Worm (Caenorhabditis elegans): ENCODE measurements around the gene C27H6.9.

The C27H6.9 gene

DNA sequence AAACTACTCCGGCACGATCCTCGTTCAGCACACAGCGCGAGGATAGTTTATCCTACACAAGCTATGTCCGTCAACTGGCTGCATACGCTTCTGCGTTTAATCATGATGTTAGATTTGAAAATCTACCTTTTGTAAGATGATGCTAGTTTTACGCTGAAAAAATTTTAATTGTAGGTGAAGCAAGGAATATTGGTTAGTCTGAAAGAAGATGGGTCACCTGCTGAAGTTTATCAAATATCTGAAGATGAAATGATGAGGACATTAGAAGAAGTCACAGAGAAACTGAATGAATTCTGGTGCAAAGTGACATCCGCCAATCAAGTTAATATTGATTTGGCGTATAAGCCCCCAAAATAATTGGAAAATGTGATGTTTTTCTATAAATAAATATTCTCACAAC, 861 bp downstream of the C27H6.9 start (continued):
- TF ChIP-seq rbr-2 (tag; optimal IDR thresholded peaks at IDR 0.05), result no peak
- 0 out of 2 replicates have a peak, but pooled peaks have one; percentile 24 for TF ChIP-seq hmg-1.1 (GFP tag; IDR thresholded peaks at IDR 0.05)
- no peak for TF ChIP-seq mdl-1 (tag; optimal IDR thresholded peaks at IDR 0.05)
- TF ChIP-seq nhr-77 (tag; optimal IDR thresholded peaks at IDR 0.05), result no peak
- no peak for TF ChIP-seq nhr-6 (tag; optimal IDR thresholded peaks at IDR 0.05)
- TF ChIP-seq pqm-1 (tag; optimal IDR thresholded peaks at IDR 0.05), result no peak
- no peak for TF ChIP-seq mxl-3 (GFP tag; optimal IDR thresholded peaks at IDR 0.05)
- TF ChIP-seq F44E2.7 (GFP tag; IDR thresholded peaks at IDR 0.05), result no peak
- 0 out of 2 replicates have a peak, but pooled peaks have one; percentile 18 for TF ChIP-seq snpc-1.2 (GFP tag; IDR thresholded peaks at IDR 0.05)
- no peak for TF ChIP-seq nhr-25 (tag; optimal IDR thresholded peaks at IDR 0.05; ENCODE audit: borderline replicate concordance, insufficient read depth)
- TF ChIP-seq ztf-7 (tag; optimal IDR thresholded peaks at IDR 0.05), result no peak
- TF ChIP-seq nhr-11 (tag; optimal IDR thresholded peaks at IDR 0.05), result no peak
- TF ChIP-seq nhr-42 (GFP tag; IDR thresholded peaks at IDR 0.05), result no peak
- no peak for TF ChIP-seq lin-39 (tag; optimal IDR thresholded peaks at IDR 0.05)
- TF ChIP-seq tag-97 (GFP tag; IDR thresholded peaks at IDR 0.05), result no peak
- peak; percentile 69 for TF ChIP-seq T20F7.1 (GFP tag; optimal IDR thresholded peaks at IDR 0.05)
- TF ChIP-seq hif-1 (tag; optimal IDR thresholded peaks at IDR 0.05), result no peak
- no peak for TF ChIP-seq nhr-237 (tag; optimal IDR thresholded peaks at IDR 0.05)
- 0 out of 2 replicates have a peak, but pooled peaks have one; percentile 26 for TF ChIP-seq arid-1 (GFP tag; conservative IDR thresholded peaks at IDR 0.05)
- TF ChIP-seq ztf-11 (tag; optimal IDR thresholded peaks at IDR 0.05), result no peak
- no peak for TF ChIP-seq ceh-82 (tag; optimal IDR thresholded peaks at IDR 0.05)
- no peak for TF ChIP-seq Y5F2A.4 (GFP tag; optimal IDR thresholded peaks at IDR 0.05)
- no peak for TF ChIP-seq nhr-102 (tag; optimal IDR thresholded peaks at IDR 0.05)
- TF ChIP-seq lin-1 (GFP tag; IDR thresholded peaks at IDR 0.05), result 0 out of 2 replicates have a peak, but pooled peaks have one; percentile 25
- no peak for TF ChIP-seq snpc-4 (tag; optimal IDR thresholded peaks at IDR 0.05)
- TF ChIP-seq daf-8 (GFP tag; IDR thresholded peaks at IDR 0.05), result no peak
- TF ChIP-seq php-3 (GFP tag; IDR thresholded peaks at IDR 0.05), result no peak
- TF ChIP-seq F10B5.3 (tag; optimal IDR thresholded peaks at IDR 0.05), result no peak
- TF ChIP-seq Y75B8A.6 (GFP tag; IDR thresholded peaks at IDR 0.05), result no peak
- no peak for TF ChIP-seq ctbp-1 (GFP tag; IDR thresholded peaks at IDR 0.05)
- no peak for TF ChIP-seq nhr-111 (GFP tag; optimal IDR thresholded peaks at IDR 0.05)
- no peak for TF ChIP-seq spr-3 (GFP tag; optimal IDR thresholded peaks at IDR 0.05)
- TF ChIP-seq nhr-10 (tag; optimal IDR thresholded peaks at IDR 0.05), result no peak
- TF ChIP-seq daf-19 (GFP tag; conservative IDR thresholded peaks at IDR 0.05), result 0 out of 2 replicates have a peak, but pooled peaks have one; percentile 24
- TF ChIP-seq F49E8.2 (tag; optimal IDR thresholded peaks at IDR 0.05; ENCODE audit: borderline replicate concordance), result no peak

DNA sequence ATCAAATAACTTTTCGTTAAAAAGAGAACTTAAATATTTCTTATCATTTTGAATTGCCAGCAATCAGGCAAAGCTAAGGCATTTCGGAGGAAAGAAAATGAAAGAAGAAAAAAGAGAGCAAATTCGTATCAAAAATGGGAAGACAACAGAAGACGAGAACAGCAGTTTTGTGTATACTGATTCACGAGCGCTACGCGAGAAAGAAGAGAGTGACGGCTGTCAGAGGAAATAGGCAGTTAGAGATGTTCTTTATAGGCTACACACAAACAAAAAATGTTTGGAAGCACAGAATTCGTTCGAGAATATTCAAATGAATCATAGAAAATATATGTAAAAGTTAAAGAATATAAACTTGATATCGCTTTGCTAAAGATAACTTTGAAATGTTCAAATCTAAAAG, 2.2 kb downstream of the C27H6.9 start:
- TF ChIP-seq daf-16 (GFP tag; optimal IDR thresholded peaks at IDR 0.05) (no peak), daf-16 (tag; optimal IDR thresholded peaks at IDR 0.05) (peak; percentile 70), lin-13 (GFP tag; optimal IDR thresholded peaks at IDR 0.05) (peak; percentile 16), ceh-32 (tag; optimal IDR thresholded peaks at IDR 0.05; ENCODE audit: poor library complexity) (no peak), F44E2.7 (GFP tag; IDR thresholded peaks at IDR 0.05) (no peak), nhr-6 (tag; optimal IDR thresholded peaks at IDR 0.05) (peak; percentile 2), pha-4 (GFP tag; IDR thresholded peaks at IDR 0.05) (no peak), pha-4 (tag; optimal IDR thresholded peaks at IDR 0.05) (peak; percentile 6), mes-2 (tag; optimal IDR thresholded peaks at IDR 0.05; ENCODE audit: poor library complexity, severe bottlenecking) (peak; percentile 13), lsy-2 (tag; optimal IDR thresholded peaks at IDR 0.05) (peak in 1 of 2 experiments; percentile 15), pqm-1 (tag; optimal IDR thresholded peaks at IDR 0.05) (peak; percentile 42), dve-1 (tag; optimal IDR thresholded peaks at IDR 0.05; ENCODE audit: insufficient read depth) (peak; percentile 74), hlh-30 (tag; optimal IDR thresholded peaks at IDR 0.05; ENCODE audit: insufficient read depth) (peak; percentile 53), dmd-6 (GFP tag; IDR thresholded peaks at IDR 0.05) (peak; percentile 59), dmd-8 (GFP tag; IDR thresholded peaks at IDR 0.05) (no peak), mdl-1 (tag; optimal IDR thresholded peaks at IDR 0.05) (peak in 1 of 2 experiments; percentile 27), hif-1 (tag; optimal IDR thresholded peaks at IDR 0.05) (no peak), mep-1 (tag; optimal IDR thresholded peaks at IDR 0.05) (peak; percentile 40), ztf-7 (tag; optimal IDR thresholded peaks at IDR 0.05) (peak; percentile 25), nhr-28 (tag; optimal IDR thresholded peaks at IDR 0.05) (peak; percentile 98), arid-1 (GFP tag; conservative IDR thresholded peaks at IDR 0.05) (no peak), nhr-11 (tag; optimal IDR thresholded peaks at IDR 0.05) (peak; percentile 90), T20F7.1 (GFP tag; optimal IDR thresholded peaks at IDR 0.05) (peak; percentile 19), hlh-11 (tag; optimal IDR thresholded peaks at IDR 0.05) (peak; percentile 52)

Measured in whole organism, L4 larva.